Worm (Caenorhabditis elegans): Measurements from ENCODE around the gene nas-31.

Gene nas-31

ce11 chrV:10940571-10940991, 18.9 kb upstream of the nas-31 start:
- TF ChIP-seq dpl-1 (GFP tag; optimal IDR thresholded peaks at IDR 0.05) (peak; percentile 4 to 32 (median 30)), ztf-11 (tag; optimal IDR thresholded peaks at IDR 0.05) (no peak), hlh-4 (tag; optimal IDR thresholded peaks at IDR 0.05) (no peak), sup-37 (GFP tag; optimal IDR thresholded peaks at IDR 0.05) (no peak), F16B12.6 (tag; optimal IDR thresholded peaks at IDR 0.05) (no peak), nhr-11 (tag; optimal IDR thresholded peaks at IDR 0.05) (no peak), unc-30 (tag; optimal IDR thresholded peaks at IDR 0.05) (no peak), lir-3 (tag; optimal IDR thresholded peaks at IDR 0.05; ENCODE audit: poor library complexity) (no peak), snpc-4 (tag; optimal IDR thresholded peaks at IDR 0.05) (no peak), snu-23 (GFP tag; optimal IDR thresholded peaks at IDR 0.05) (peak; percentile 78), nhr-85 (tag) (peak; percentile 87), isw-1 (GFP tag; IDR thresholded peaks at IDR 0.05) (no peak), unc-62 (GFP tag; optimal IDR thresholded peaks at IDR 0.05) (no peak), nhr-12 (tag; optimal IDR thresholded peaks at IDR 0.05) (no peak), skn-1 (tag; optimal IDR thresholded peaks at IDR 0.05) (peak; percentile 66), pax-3 (tag; optimal IDR thresholded peaks at IDR 0.05) (no peak), ama-1 (optimal IDR thresholded peaks at IDR 0.05) (peak; percentile 23), elt-3 (tag; optimal IDR thresholded peaks at IDR 0.05) (peak in 3 of 6 experiments; percentile 19 to 83 (median 61)), ceh-63 (GFP tag; optimal IDR thresholded peaks at IDR 0.05) (no peak), jun-1 (tag; optimal IDR thresholded peaks at IDR 0.05) (peak; percentile 62), fkh-4 (tag; optimal IDR thresholded peaks at IDR 0.05; ENCODE audit: borderline replicate concordance) (no peak), lsy-2 (tag; optimal IDR thresholded peaks at IDR 0.05) (peak; percentile 53 to 70), unc-130 (tag; optimal IDR thresholded peaks at IDR 0.05) (no peak), ces-1 (GFP tag; optimal IDR thresholded peaks at IDR 0.05) (no peak), irx-1 (tag; optimal IDR thresholded peaks at IDR 0.05) (no peak), lin-13 (GFP tag; optimal IDR thresholded peaks at IDR 0.05) (no peak), pag-3 (tag; optimal IDR thresholded peaks at IDR 0.05; ENCODE audit: borderline replicate concordance, insufficient read depth) (no peak), swsn-7 (tag; optimal IDR thresholded peaks at IDR 0.05) (peak; percentile 41), hpl-2 (GFP tag; optimal IDR thresholded peaks at IDR 0.05) (peak; percentile 64), zip-4 (GFP tag; optimal IDR thresholded peaks at IDR 0.05) (peak; percentile 71), Y116A8C.19 (tag; optimal IDR thresholded peaks at IDR 0.05; ENCODE audit: borderline replicate concordance) (no peak), nhr-28 (tag; optimal IDR thresholded peaks at IDR 0.05) (no peak), egl-27 (tag; optimal IDR thresholded peaks at IDR 0.05) (no peak), zag-1 (tag; optimal IDR thresholded peaks at IDR 0.05) (no peak), ceh-82 (tag; optimal IDR thresholded peaks at IDR 0.05) (peak in 2 of 3 experiments; percentile 13 to 58), egl-13 (tag; optimal IDR thresholded peaks at IDR 0.05) (no peak), C16A3.4 (tag; optimal IDR thresholded peaks at IDR 0.05) (peak; percentile 62), hlh-17 (GFP tag; optimal IDR thresholded peaks at IDR 0.05; ENCODE audit: borderline replicate concordance) (no peak), alr-1 (tag; optimal IDR thresholded peaks at IDR 0.05; ENCODE audit: borderline replicate concordance) (no peak), ceh-90 (tag; optimal IDR thresholded peaks at IDR 0.05) (peak; percentile 14), lin-14 (GFP tag; optimal IDR thresholded peaks at IDR 0.05) (peak; percentile 85), xbp-1 (tag; optimal IDR thresholded peaks at IDR 0.05) (peak; percentile 24), ceh-88 (GFP tag; IDR thresholded peaks at IDR 0.05) (no peak), nhr-237 (tag; optimal IDR thresholded peaks at IDR 0.05) (no peak), C04F5.9 (tag; optimal IDR thresholded peaks at IDR 0.05) (no peak), nhr-90 (tag; optimal IDR thresholded peaks at IDR 0.05; ENCODE audit: poor library complexity) (peak; percentile 50), blmp-1 (tag; optimal IDR thresholded peaks at IDR 0.05) (peak; percentile 93), nhr-76 (tag; optimal IDR thresholded peaks at IDR 0.05) (no peak), lin-39 (tag; optimal IDR thresholded peaks at IDR 0.05) (no peak), aly-2 (tag; optimal IDR thresholded peaks at IDR 0.05) (peak; percentile 6), fkh-8 (tag; optimal IDR thresholded peaks at IDR 0.05) (peak; percentile 7), elt-2 (tag; optimal IDR thresholded peaks at IDR 0.05) (peak; percentile 95), vab-15 (tag; optimal IDR thresholded peaks at IDR 0.05) (no peak)

All from whole organism, L1 larva.